Worm (Caenorhabditis elegans) whole organism, young adult: ENCODE data around the gene F58B4.5.

ENCODE experiments used
- B0019.2 ChIP-seq: fragments of 200-800 bp; sonication (Bioruptor generic); conservative IDR thresholded peaks from 2 replicates; pipeline ENCODE4 v1.3.6; 2022; ENCODE audit warnings: missing genetic modification reagents, missing genetic modification characterization, missing compliant biosample characterization
- B0035.1 ChIP-seq: sonication (generic microtip); optimal IDR thresholded peaks from 2 replicates; lab custom pipeline; 2016; ENCODE audit warnings: missing genetic modification characterization, mild to moderate bottlenecking, missing compliant biosample characterization, missing genotype, missing genetic modification reagents
- B0336.3 ChIP-seq: fragments of 200-800 bp; sonication (Bioruptor generic); IDR thresholded peaks from 2 replicates; pipeline ENCODE4 v1.3.6; 2022; ENCODE audit warnings: missing genetic modification characterization, missing compliant biosample characterization
- C17E4.6 ChIP-seq: fragments of 200-800 bp; sonication (Bioruptor generic); IDR thresholded peaks from 2 replicates; pipeline ENCODE4 v1.3.6; 2022; ENCODE audit warnings: missing genetic modification reagents, missing genetic modification characterization, missing compliant biosample characterization
- D2030.7 ChIP-seq: fragments of 200-800 bp; sonication (Bioruptor generic); IDR thresholded peaks from 2 replicates; pipeline ENCODE4 v1.3.6; 2022; ENCODE audit warnings: missing genetic modification reagents, missing genetic modification characterization, missing compliant biosample characterization
- F10E7.11 ChIP-seq: sonication (generic microtip); optimal IDR thresholded peaks from 2 replicates; lab custom pipeline; 2017; ENCODE audit warnings: mild to moderate bottlenecking, missing genetic modification characterization, moderate library complexity, missing compliant biosample characterization
- F33H1.4 ChIP-seq: fragments of 200-800 bp; sonication (Bioruptor generic); IDR thresholded peaks from 2 replicates; pipeline ENCODE4 v1.3.6; 2022; ENCODE audit warnings: missing genetic modification reagents, missing genetic modification characterization, missing compliant biosample characterization
- F49E8.2 ChIP-seq: sonication (generic microtip); optimal IDR thresholded peaks from 3 replicates; lab custom pipeline; 2017; ENCODE audit warnings: missing genetic modification characterization, mild to moderate bottlenecking, missing compliant biosample characterization, antibody characterized with exemption, moderate library complexity; ENCODE audit not compliant: insufficient read depth
- F57A8.1 ChIP-seq: fragments of 200-800 bp; sonication (Bioruptor generic); optimal IDR thresholded peaks from 2 replicates; lab custom pipeline; 2018; ENCODE audit warnings: mild to moderate bottlenecking, missing genetic modification characterization, moderate library complexity, missing compliant biosample characterization
- K12H6.12 ChIP-seq: fragments of 200-800 bp; sonication (Bioruptor generic); optimal IDR thresholded peaks from 2 replicates; lab custom pipeline; 2018; ENCODE audit warnings: mild to moderate bottlenecking, missing genetic modification characterization, missing compliant biosample characterization
- Y53F4B.3 ChIP-seq: fragments of 200-800 bp; sonication (Bioruptor generic); IDR thresholded peaks from 2 replicates; pipeline ENCODE4 v1.3.6; 2022; ENCODE audit warnings: missing genetic modification reagents, missing genetic modification characterization, missing compliant biosample characterization
- Y53G8AR.9 ChIP-seq: fragments of 200-800 bp; sonication (Bioruptor generic); conservative IDR thresholded peaks from 2 replicates; pipeline ENCODE4 v1.3.6; 2022; ENCODE audit warnings: missing genetic modification reagents, missing genetic modification characterization, missing compliant biosample characterization
- Y56A3A.18 ChIP-seq: fragments of 200-800 bp; sonication (Bioruptor generic); IDR thresholded peaks from 2 replicates; pipeline ENCODE4 v1.3.6; 2022; ENCODE audit warnings: missing genetic modification reagents, missing genetic modification characterization, missing compliant biosample characterization
- ZK185.1 ChIP-seq: sonication (generic microtip); optimal IDR thresholded peaks from 2 replicates; lab custom pipeline; 2016; ENCODE audit warnings: mild to moderate bottlenecking, missing genetic modification characterization, missing compliant biosample characterization; ENCODE audit not compliant: poor library complexity, severe bottlenecking
- aptf-3 ChIP-seq: fragments of 200-800 bp; sonication (Bioruptor generic); IDR thresholded peaks from 2 replicates; pipeline ENCODE4 v1.3.6; 2022; ENCODE audit warnings: missing genetic modification characterization, missing compliant biosample characterization
- cebp-1 ChIP-seq, 2 experiments: fragments of 200-800 bp in 1 of 2; sonication (Bioruptor generic) in 1 of 2; sonication (generic microtip) in 1 of 2; IDR thresholded peaks in 1 of 2; optimal IDR thresholded peaks in 1 of 2; 2 replicates each; pipeline versions ENCODE4 v1.3.6 to Lab custom; 2017 to 2022; ENCODE audit warnings: missing compliant biosample characterization in 2 of 2, missing genetic modification characterization in 2 of 2, mild to moderate bottlenecking in 1 of 2, missing genetic modification reagents in 1 of 2, moderate library complexity in 1 of 2
- ceh-27 ChIP-seq: fragments of 200-800 bp; sonication (Bioruptor generic); optimal IDR thresholded peaks from 2 replicates; lab custom pipeline; 2018; ENCODE audit warnings: mild to moderate bottlenecking, missing genetic modification characterization, moderate library complexity, missing compliant biosample characterization
- ceh-58 ChIP-seq: fragments of 200-800 bp; sonication (Bioruptor generic); IDR thresholded peaks from 2 replicates; pipeline ENCODE4 v1.3.6; 2022; ENCODE audit warnings: missing genetic modification characterization, missing compliant biosample characterization
- chd-7 ChIP-seq: sonication (generic microtip); optimal IDR thresholded peaks from 2 replicates; lab custom pipeline; 2016; ENCODE audit warnings: mild to moderate bottlenecking, missing genetic modification characterization, moderate library complexity, missing compliant biosample characterization
- egrh-3 ChIP-seq: fragments of 200-800 bp; sonication (Bioruptor generic); IDR thresholded peaks from 2 replicates; pipeline ENCODE4 v1.3.6; 2022; ENCODE audit warnings: missing genetic modification reagents, missing genetic modification characterization, missing compliant biosample characterization
- gei-17 ChIP-seq: fragments of 200-800 bp; sonication (Bioruptor generic); optimal IDR thresholded peaks from 2 replicates; lab custom pipeline; 2018; ENCODE audit warnings: mild to moderate bottlenecking, missing genetic modification characterization, missing compliant biosample characterization
- hmg-1.2 ChIP-seq: fragments of 200-800 bp; sonication (Bioruptor generic); IDR thresholded peaks from 2 replicates; pipeline ENCODE4 v1.3.6; 2022; ENCODE audit warnings: missing genetic modification reagents, missing genetic modification characterization, missing compliant biosample characterization
- lag-1 ChIP-seq: fragments of 200-800 bp; sonication (Bioruptor generic); IDR thresholded peaks from 2 replicates; pipeline ENCODE4 v1.3.6; 2022; ENCODE audit warnings: missing genetic modification reagents, missing genetic modification characterization, missing compliant biosample characterization
- let-526 ChIP-seq: fragments of 200-800 bp; sonication (Bioruptor generic); IDR thresholded peaks from 2 replicates; pipeline ENCODE4 v1.3.6; 2022; ENCODE audit warnings: missing genetic modification reagents, missing genetic modification characterization, missing compliant biosample characterization
- let-607 ChIP-seq, 2 experiments: fragments of 200-800 bp in 1 of 2; sonication (Bioruptor generic) in 1 of 2; sonication (generic microtip) in 1 of 2; optimal IDR thresholded peaks; 2 replicates each; lab custom pipeline; 2016 to 2018; ENCODE audit warnings: mild to moderate bottlenecking in 2 of 2, missing compliant biosample characterization in 2 of 2, missing genetic modification characterization in 2 of 2, moderate library complexity in 2 of 2, missing genotype in 1 of 2
- lin-35 ChIP-seq, 3 experiments: fragments of 150-350 bp in 2 of 3; sonication (generic microtip) in 1 of 3; optimal IDR thresholded peaks; 2 replicates each; lab custom pipeline; 2014 to 2018; ENCODE audit warnings: missing biosample characterization in 3 of 3, missing genetic modification characterization in 3 of 3, missing genetic modification reagents in 3 of 3
- lin-40 ChIP-seq: sonication (generic microtip); optimal IDR thresholded peaks from 2 replicates; lab custom pipeline; 2016; ENCODE audit warnings: missing genetic modification characterization, mild to moderate bottlenecking, missing compliant biosample characterization, missing genotype, missing genetic modification reagents
- lir-1 ChIP-seq: fragments of 200-800 bp; sonication (Bioruptor generic); conservative IDR thresholded peaks from 2 replicates; pipeline ENCODE4 v1.3.6; 2022; ENCODE audit warnings: missing genetic modification reagents, missing genetic modification characterization, missing compliant biosample characterization
- madf-6 ChIP-seq: fragments of 200-800 bp; sonication (Bioruptor generic); IDR thresholded peaks from 2 replicates; pipeline ENCODE4 v1.3.6; 2022; ENCODE audit warnings: missing genetic modification reagents, missing genetic modification characterization, missing compliant biosample characterization
- mel-28 ChIP-seq: sonication (generic microtip); optimal IDR thresholded peaks from 2 replicates; lab custom pipeline; 2016; ENCODE audit warnings: borderline replicate concordance, mild to moderate bottlenecking, missing genetic modification characterization, missing compliant biosample characterization
- mxl-1 ChIP-seq: sonication (generic microtip); optimal IDR thresholded peaks from 2 replicates; lab custom pipeline; 2016; ENCODE audit warnings: missing genetic modification characterization, missing compliant biosample characterization
- nfyb-1 ChIP-seq: fragments of 200-800 bp; sonication (Bioruptor generic); IDR thresholded peaks from 2 replicates; pipeline ENCODE4 v1.3.6; 2022; ENCODE audit warnings: missing genetic modification reagents, missing genetic modification characterization, missing compliant biosample characterization
- nhr-27 ChIP-seq: fragments of 200-800 bp; sonication (Bioruptor generic); optimal IDR thresholded peaks from 2 replicates; lab custom pipeline; 2018; ENCODE audit warnings: mild to moderate bottlenecking, missing genetic modification characterization, moderate library complexity, missing compliant biosample characterization
- nhr-80 ChIP-seq: sonication (generic microtip); optimal IDR thresholded peaks from 2 replicates; lab custom pipeline; 2016; ENCODE audit warnings: missing genetic modification characterization, missing compliant biosample characterization
- nhr-90 ChIP-seq: sonication (generic microtip); optimal IDR thresholded peaks from 2 replicates; lab custom pipeline; 2016; ENCODE audit warnings: missing genotype, mild to moderate bottlenecking, missing genetic modification characterization, missing compliant biosample characterization
- rcor-1 ChIP-seq: fragments of 200-800 bp; sonication (Bioruptor generic); IDR thresholded peaks from 2 replicates; pipeline ENCODE4 v1.3.6; 2022; ENCODE audit warnings: missing genetic modification reagents, missing genetic modification characterization, missing compliant biosample characterization
- rec-8 ChIP-seq, 2 experiments: sonication (generic microtip); optimal IDR thresholded peaks; 2 replicates each; lab custom pipeline; 2016; ENCODE audit warnings: mild to moderate bottlenecking in 2 of 2, missing genetic modification characterization in 2 of 2, missing genetic modification reagents in 2 of 2, missing genotype in 2 of 2, missing biosample characterization in 1 of 2, missing compliant biosample characterization in 1 of 2, moderate library complexity in 1 of 2
- snpc-3.4 ChIP-seq: sonication (generic microtip); optimal IDR thresholded peaks from 2 replicates; lab custom pipeline; 2017; ENCODE audit warnings: missing genetic modification characterization, mild to moderate bottlenecking, missing compliant biosample characterization, antibody characterized with exemption, moderate library complexity, missing genotype, missing genetic modification reagents
- snpc-4 ChIP-seq, 5 experiments: fragments of 150-350 bp in 1 of 5; sonication (generic microtip) in 4 of 5; optimal IDR thresholded peaks; 2 replicates each; lab custom pipeline; 2014 to 2018; ENCODE audit warnings: missing genetic modification characterization in 5 of 5, missing biosample characterization in 3 of 5, antibody characterized with exemption in 2 of 5, mild to moderate bottlenecking in 2 of 5, missing compliant biosample characterization in 2 of 5, missing genotype in 2 of 5, moderate library complexity in 2 of 5, missing genetic modification reagents in 1 of 5
- somi-1 ChIP-seq: fragments of 200-800 bp; sonication (Bioruptor generic); optimal IDR thresholded peaks from 2 replicates; lab custom pipeline; 2018; ENCODE audit warnings: mild to moderate bottlenecking, missing genetic modification characterization, missing compliant biosample characterization
- tbp1 ChIP-seq: fragments of 200-800 bp; sonication (Bioruptor generic); optimal IDR thresholded peaks from 2 replicates; lab custom pipeline; 2018; ENCODE audit warnings: mild to moderate bottlenecking, missing genetic modification characterization, missing compliant biosample characterization
- tbx-9 ChIP-seq: sonication (generic microtip); optimal IDR thresholded peaks from 2 replicates; lab custom pipeline; 2016; ENCODE audit warnings: borderline replicate concordance, missing genetic modification characterization, inconsistent platforms, missing compliant biosample characterization
- tlf-1 ChIP-seq: fragments of 200-800 bp; sonication (Bioruptor generic); optimal IDR thresholded peaks from 2 replicates; lab custom pipeline; 2018; ENCODE audit warnings: mild to moderate bottlenecking, missing genetic modification characterization, missing compliant biosample characterization
- ztf-28 ChIP-seq: fragments of 200-800 bp; sonication (Bioruptor generic); IDR thresholded peaks from 2 replicates; pipeline ENCODE4 v1.3.6; 2022; ENCODE audit warnings: missing genetic modification reagents, missing genetic modification characterization, missing compliant biosample characterization
- ztf-3 ChIP-seq: fragments of 200-800 bp; sonication (Bioruptor generic); optimal IDR thresholded peaks from 2 replicates; lab custom pipeline; 2018; ENCODE audit warnings: mild to moderate bottlenecking, missing genetic modification characterization, missing compliant biosample characterization

Gene F58B4.5

DNA sequence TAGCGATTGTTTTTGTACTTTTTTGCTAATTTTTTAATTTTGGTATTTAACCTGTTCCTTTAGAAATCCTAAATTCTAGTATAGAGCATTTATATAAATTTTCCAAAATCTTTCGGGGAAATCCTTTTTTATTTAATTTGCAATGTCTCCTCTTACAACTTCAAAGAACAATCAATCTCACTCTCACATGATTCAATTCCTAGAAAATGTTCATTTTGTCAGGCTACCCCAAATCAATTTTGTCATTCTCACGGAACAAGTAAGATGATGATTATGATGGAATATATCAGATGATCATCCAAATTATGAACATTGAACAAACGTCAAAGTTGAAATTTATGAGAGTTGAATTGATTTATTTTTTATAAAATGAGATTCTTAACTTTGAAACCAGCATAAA is 4.8 kb downstream of the F58B4.5 start (continued):
- TF ChIP-seq mxl-1 (tag; lab: Kevin White, UChicago) (no peak), ztf-28 (GFP tag; lab: Robert Waterston, UW) (no peak), K12H6.12 (tag; lab: Kevin White, UChicago) (no peak), Y53F4B.3 (GFP tag; lab: Robert Waterston, UW) (no peak), hmg-1.2 (GFP tag; lab: Robert Waterston, UW) (no peak), F33H1.4 (no peak), D2030.7 (no peak), Y53G8AR.9 (GFP tag; lab: Robert Waterston, UW) (no peak), nhr-27 (tag; lab: Kevin White, UChicago) (no peak), rec-8 (tag; optimal IDR thresholded peaks at IDR 0.05; lab: Kevin White, UChicago) (no peak), lin-35 (GFP tag; optimal IDR thresholded peaks at IDR 0.05; lab: Kevin White, UChicago) (peak in 1 of 3 experiments; percentile 52), aptf-3 (no peak), B0019.2 (no peak), tbp1 (GFP tag; lab: Kevin White, UChicago) (peak; percentile 2), cebp-1 (GFP tag; IDR thresholded peaks at IDR 0.05; lab: Robert Waterston, UW) (peak; percentile 54; the same call in 1 of the 2 replicates), cebp-1 (tag; optimal IDR thresholded peaks at IDR 0.05; lab: Kevin White, UChicago) (peak; percentile 51), tlf-1 (GFP tag; lab: Kevin White, UChicago) (no peak), let-526 (GFP tag; lab: Robert Waterston, UW) (no peak), nfyb-1 (GFP tag; lab: Robert Waterston, UW) (peak; percentile 80), lin-40 (tag; lab: Kevin White, UChicago) (peak; percentile 33), B0035.1 (tag; lab: Kevin White, UChicago) (no peak), nhr-90 (peak; percentile 4), snpc-3.4 (tag; lab: Kevin White, UChicago) (no peak), lag-1 (GFP tag; lab: Robert Waterston, UW) (no peak), ceh-58 (no peak), lir-1 (no peak)

- TF ChIP-seq F10E7.11 (tag; lab: Kevin White, UChicago) (no peak), F49E8.2 (no peak), egrh-3 (GFP tag; lab: Robert Waterston, UW) (no peak), cebp-1 (GFP tag; IDR thresholded peaks at IDR 0.05; lab: Robert Waterston, UW) (peak; percentile 95), cebp-1 (tag; optimal IDR thresholded peaks at IDR 0.05; lab: Kevin White, UChicago) (peak; percentile 99), mel-28 (tag; lab: Kevin White, UChicago) (no peak), ceh-27 (GFP tag; lab: Kevin White, UChicago) (no peak), B0336.3 (GFP tag; lab: Robert Waterston, UW) (0 out of 2 replicates have a peak, but pooled peaks have one; percentile 19), B0035.1 (tag; lab: Kevin White, UChicago) (no peak), ZK185.1 (tag; lab: Kevin White, UChicago) (peak; percentile 22), D2030.7 (no peak), somi-1 (GFP tag; lab: Kevin White, UChicago) (no peak), rcor-1 (no peak), F57A8.1 (GFP tag; lab: Kevin White, UChicago) (no peak), gei-17 (GFP tag; lab: Kevin White, UChicago) (no peak), madf-6 (GFP tag; lab: Robert Waterston, UW) (no peak), snpc-3.4 (tag; lab: Kevin White, UChicago) (no peak), chd-7 (tag; lab: Kevin White, UChicago) (peak; percentile 20), let-607 (tag; optimal IDR thresholded peaks at IDR 0.05; lab: Kevin White, UChicago) (no peak), snpc-4 (GFP tag; optimal IDR thresholded peaks at IDR 0.05; lab: Kevin White, UChicago) (no peak), snpc-4 (tag; optimal IDR thresholded peaks at IDR 0.05; lab: Kevin White, UChicago) (no peak), Y56A3A.18 (GFP tag; lab: Robert Waterston, UW) (no peak), nhr-80 (peak; percentile 80), ztf-28 (GFP tag; lab: Robert Waterston, UW) (no peak), C17E4.6 (GFP tag; lab: Robert Waterston, UW) (no peak), ztf-3 (no peak), tbx-9 (tag; lab: Kevin White, UChicago) (no peak)
Measured at ce11 chrV:10938739-10939138, 6.2 kb downstream of the F58B4.5 start, which contains the start of gene F17C11.11. Gene F17C11.11 (minus strand): TSS chrV:10938817.
